Fruit fly (Drosophila melanogaster): ENCODE measurements around the gene ppk14.
A peak's percentile ranks its signal among the peaks of the same experiment; 100 is the strongest.

Gene ppk14

DNA sequence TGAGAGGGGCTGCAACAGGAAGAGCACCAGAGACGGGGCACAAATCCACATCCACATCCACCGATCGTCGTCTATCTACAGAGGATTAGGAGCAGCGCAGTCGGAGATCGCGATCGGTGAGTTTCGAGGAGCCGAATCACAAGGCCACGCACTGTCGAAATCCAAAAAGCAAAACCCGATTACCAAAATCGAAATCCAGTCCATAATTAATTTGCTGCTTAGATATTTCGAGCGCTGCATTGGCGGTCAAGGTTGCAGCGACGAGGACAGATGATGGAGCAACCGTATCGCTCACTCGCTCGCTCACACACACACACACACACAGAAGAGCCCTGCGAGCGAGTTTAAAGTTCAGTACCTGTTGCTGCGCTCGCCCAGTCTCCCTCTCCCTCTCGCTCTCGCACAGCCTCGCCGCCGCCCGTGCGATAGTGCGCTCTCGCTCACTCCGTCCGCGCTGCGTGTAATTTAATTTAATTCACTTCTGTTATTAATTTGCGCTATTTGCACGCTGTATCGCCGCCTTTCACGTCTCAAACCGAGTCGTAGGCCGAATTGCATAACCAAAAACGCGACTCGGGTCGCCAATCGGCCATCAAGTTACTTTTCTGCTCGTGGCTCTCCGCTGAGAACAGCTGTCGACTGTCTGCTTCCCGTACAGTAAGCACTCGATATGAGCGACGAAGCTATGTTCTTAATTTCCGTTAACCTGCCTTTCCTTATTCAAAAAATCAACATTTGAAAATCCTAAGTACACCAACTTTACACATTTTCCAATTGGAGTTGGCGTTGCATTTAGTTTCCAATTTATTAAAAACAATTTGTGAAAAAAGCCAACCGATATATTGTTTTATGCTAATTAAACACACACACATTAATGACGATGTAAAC is 15.5 kb upstream of the ppk14 start (continued):
- TF ChIP-seq pfk (GFP tag; optimal IDR thresholded peaks at IDR 0.05) (no peak), odd (GFP tag; optimal IDR thresholded peaks at IDR 0.05) (no peak), TFAM (GFP tag; optimal IDR thresholded peaks at IDR 0.05) (no peak), CG3726 (GFP tag; IDR thresholded peaks at IDR 0.05) (no peak), Nf-YC (tag; optimal IDR thresholded peaks at IDR 0.05) (peak; percentile 2), CG34422 (GFP tag; IDR thresholded peaks at IDR 0.05) (peak; percentile 69; the same call in 2 of the 3 replicates), nerfin-1 (tag; optimal IDR thresholded peaks at IDR 0.05) (no peak), Oaz (GFP tag; IDR thresholded peaks at IDR 0.05) (no peak), CG4730 (GFP tag; IDR thresholded peaks at IDR 0.05) (no peak), unc-4 (GFP tag; IDR thresholded peaks at IDR 0.05; ENCODE audit: partially characterized antibody) (no peak), ci (GFP tag; IDR thresholded peaks at IDR 0.05) (0 out of 3 replicates have a peak, but pooled peaks have one; percentile 34), CG17328 (GFP tag; IDR thresholded peaks at IDR 0.05) (peak; percentile 17; the same call in 1 of the 2 replicates), ind (GFP tag; optimal IDR thresholded peaks at IDR 0.05) (peak; percentile 40), ssp (GFP tag; IDR thresholded peaks at IDR 0.05) (no peak), slbo (GFP tag; IDR thresholded peaks at IDR 0.05) (peak; percentile 42; the same call in 1 of the 2 replicates), nmo (GFP tag; optimal IDR thresholded peaks at IDR 0.05) (peak; percentile 18), Xrp1 (GFP tag; IDR thresholded peaks at IDR 0.05) (peak; percentile 47; the same call in 1 of the 2 replicates), vvl (GFP tag; IDR thresholded peaks at IDR 0.05) (peak; percentile 40), Dip2 (GFP tag; IDR thresholded peaks at IDR 0.05) (no peak), Awh (GFP tag; IDR thresholded peaks at IDR 0.05) (peak; percentile 12; the same call in 1 of the 2 replicates), C15 (GFP tag; IDR thresholded peaks at IDR 0.05) (no peak), CG12744 (GFP tag; optimal IDR thresholded peaks at IDR 0.05) (no peak), CG10366 (GFP tag; IDR thresholded peaks at IDR 0.05) (no peak), CG32532 (GFP tag; IDR thresholded peaks at IDR 0.05) (peak; percentile 42; the same call in 1 of the 2 replicates), klu (GFP tag; IDR thresholded peaks at IDR 0.05) (no peak), pum (GFP tag; optimal IDR thresholded peaks at IDR 0.05) (peak; percentile 25), E2f2 (GFP tag; IDR thresholded peaks at IDR 0.05) (no peak), CG31388 (GFP tag; optimal IDR thresholded peaks at IDR 0.05) (no peak), CG7271 (tag; optimal IDR thresholded peaks at IDR 0.05) (no peak), CG11723 (GFP tag; optimal IDR thresholded peaks at IDR 0.05) (no peak), bowl (GFP tag; IDR thresholded peaks at IDR 0.05) (no peak), ems (GFP tag; optimal IDR thresholded peaks at IDR 0.05) (peak; percentile 27), CG10462 (GFP tag; optimal IDR thresholded peaks at IDR 0.05) (peak; percentile 26), Eip74EF (GFP tag; optimal IDR thresholded peaks at IDR 0.05) (no peak), pnt (GFP tag; optimal IDR thresholded peaks at IDR 0.05) (no peak), Sox102F (GFP tag; optimal IDR thresholded peaks at IDR 0.05) (no peak), jigr1 (GFP tag; IDR thresholded peaks at IDR 0.05) (no peak), sima (GFP tag; optimal IDR thresholded peaks at IDR 0.05) (no peak), Ravus (GFP tag; IDR thresholded peaks at IDR 0.05) (no peak), al (GFP tag; IDR thresholded peaks at IDR 0.05) (peak; percentile 18; the same call in 1 of the 2 replicates), CG32772 (GFP tag; IDR thresholded peaks at IDR 0.05) (0 out of 2 replicates have a peak, but pooled peaks have one; percentile 8), pita (GFP tag; optimal IDR thresholded peaks at IDR 0.05) (no peak), GATAe (GFP tag; conservative IDR thresholded peaks at IDR 0.05) (no peak), CG11560 (tag; IDR thresholded peaks at IDR 0.05) (no peak), Atf6 (GFP tag; IDR thresholded peaks at IDR 0.05) (peak; percentile 30; the same call in 1 of the 2 replicates), Doc3 (GFP tag; IDR thresholded peaks at IDR 0.05; ENCODE audit: partially characterized antibody) (no peak), eyg (GFP tag; optimal IDR thresholded peaks at IDR 0.05) (peak; percentile 30), BEAF-32 (GFP tag; optimal IDR thresholded peaks at IDR 0.05) (no peak), croc (GFP tag; conservative IDR thresholded peaks at IDR 0.05) (0 out of 3 replicates have a peak, but pooled peaks have one; percentile 15)
